Fruit fly (Drosophila melanogaster) whole organism: ENCODE measurements around the gene CG43731.

Source experiments
- CG8478 ChIP-seq: fragments of >200 bp; optimal IDR thresholded peaks from 2 replicates; lab custom pipeline; 2018; ENCODE audit warnings: inconsistent platforms
- Dll ChIP-seq: fragments of >200 bp; optimal IDR thresholded peaks from 2 replicates; lab custom pipeline; 2017
- psq ChIP-seq: fragments of >200 bp; optimal IDR thresholded peaks from 2 replicates; lab custom pipeline; 2017
- usp ChIP-seq: fragments of >200 bp; optimal IDR thresholded peaks from 2 replicates; lab custom pipeline; 2017; ENCODE audit warnings: missing biosample characterization, missing genetic modification characterization, mixed read lengths

DNA sequence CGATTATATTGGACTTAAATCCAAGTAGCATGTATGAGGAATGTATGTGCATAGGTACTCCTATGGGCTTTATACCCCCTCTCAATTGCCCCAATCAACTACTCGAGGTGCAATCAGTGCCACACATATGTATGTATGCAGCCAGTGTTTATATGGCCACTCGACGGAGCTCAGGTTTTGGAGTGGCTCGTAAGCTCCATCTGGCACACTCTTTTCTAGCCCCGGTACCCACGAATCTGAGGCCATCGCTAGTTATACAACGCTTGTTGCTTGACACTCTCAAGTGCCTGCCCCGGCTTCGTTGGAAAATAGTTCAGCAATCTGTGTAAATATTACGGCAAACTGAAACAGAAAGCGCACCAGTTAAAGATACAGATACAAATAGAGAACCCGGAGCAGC lies 5.5 kb upstream of the CG43731 start:
- TF ChIP-seq psq (lab: Kevin White, UChicago): no peak
- TF ChIP-seq CG8478 (lab: Kevin White, UChicago): no peak
- no peak for TF ChIP-seq Dll
- no peak for TF ChIP-seq usp
